Worm (Caenorhabditis elegans): ENCODE data around the gene str-90.

DNA sequence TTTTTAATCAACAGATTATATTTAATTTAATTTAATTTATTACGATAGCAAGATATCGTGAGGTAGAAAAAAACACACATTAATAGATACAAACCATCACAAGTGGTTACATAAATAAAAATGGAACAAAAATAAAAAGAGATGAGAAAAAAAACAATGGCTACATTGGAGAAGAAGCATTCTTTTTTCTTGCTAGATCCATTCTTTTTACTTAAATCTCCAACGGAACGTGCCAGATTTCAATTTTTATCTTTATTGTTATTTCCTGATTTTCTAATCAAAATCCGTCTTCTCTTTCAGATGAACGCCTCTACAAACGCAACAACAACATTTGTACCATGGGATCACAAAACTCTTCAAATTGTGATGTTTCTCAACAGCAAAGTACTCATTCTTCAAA, 40.5 kb downstream of the str-90 start, which contains the start of gene D1014.2:
- TF ChIP-seq lin-13 (GFP tag; optimal IDR thresholded peaks at IDR 0.05) (no peak), ama-1 (optimal IDR thresholded peaks at IDR 0.05) (no peak), unc-39 (tag; optimal IDR thresholded peaks at IDR 0.05) (no peak), nhr-11 (tag; optimal IDR thresholded peaks at IDR 0.05) (no peak), ceh-44 (GFP tag; IDR thresholded peaks at IDR 0.05) (no peak), snpc-4 (tag; optimal IDR thresholded peaks at IDR 0.05) (no peak), mdl-1 (tag; optimal IDR thresholded peaks at IDR 0.05) (no peak), nhr-237 (tag; optimal IDR thresholded peaks at IDR 0.05) (no peak), nhr-77 (tag; optimal IDR thresholded peaks at IDR 0.05) (no peak), madf-5 (GFP tag; IDR thresholded peaks at IDR 0.05) (no peak), skn-1 (tag; optimal IDR thresholded peaks at IDR 0.05) (no peak), F26F4.8 (GFP tag; conservative IDR thresholded peaks at IDR 0.05) (no peak), Y5F2A.4 (GFP tag; optimal IDR thresholded peaks at IDR 0.05) (no peak), nhr-41 (GFP tag; IDR thresholded peaks at IDR 0.05) (no peak)

Data from whole organism, L4 larva.